Worm (Caenorhabditis elegans) whole organism, mixed stage, embryonic: ENCODE results near the gene cyp-13A11.
A peak's percentile ranks its signal among the peaks of the same experiment; 100 is the strongest.

ENCODE experiments used
- bed-3 ChIP-seq: fragments of 200-800 bp; sonication (Bioruptor generic); optimal IDR thresholded peaks from 3 replicates; lab custom pipeline; 2018; ENCODE audit warnings: mild to moderate bottlenecking, missing genetic modification characterization, moderate library complexity, missing compliant biosample characterization
- ceh-43 ChIP-seq: fragments of 200-800 bp; sonication (Bioruptor generic); optimal IDR thresholded peaks from 2 replicates; lab custom pipeline; 2018; ENCODE audit warnings: mild to moderate bottlenecking, missing genetic modification characterization, moderate library complexity, missing compliant biosample characterization
- elt-3 ChIP-seq: fragments of 150-350 bp; optimal IDR thresholded peaks from 2 replicates; lab custom pipeline; 2014; ENCODE audit warnings: missing biosample characterization, missing genetic modification characterization
- ham-2 ChIP-seq: fragments of 200-800 bp; sonication (Bioruptor generic); optimal IDR thresholded peaks from 2 replicates; lab custom pipeline; 2018; ENCODE audit warnings: mild to moderate bottlenecking, missing genetic modification characterization, missing compliant biosample characterization
- lsy-2 ChIP-seq: fragments of 150-350 bp; optimal IDR thresholded peaks from 2 replicates; lab custom pipeline; 2014; ENCODE audit warnings: missing biosample characterization, missing genetic modification characterization
- mab-5 ChIP-seq: fragments of 150-350 bp; optimal IDR thresholded peaks from 2 replicates; lab custom pipeline; 2014; ENCODE audit warnings: missing biosample characterization, missing genetic modification characterization
- mls-2 ChIP-seq: sonication (generic microtip); optimal IDR thresholded peaks from 2 replicates; lab custom pipeline; 2016; ENCODE audit warnings: mild to moderate bottlenecking, missing genetic modification characterization, moderate library complexity, missing compliant biosample characterization
- nhr-28 ChIP-seq: fragments of 150-350 bp; optimal IDR thresholded peaks from 2 replicates; lab custom pipeline; 2014; ENCODE audit warnings: missing biosample characterization, missing genetic modification characterization
- nhr-76 ChIP-seq: sonication (generic microtip); optimal IDR thresholded peaks from 2 replicates; lab custom pipeline; 2017; ENCODE audit warnings: missing biosample characterization, missing genetic modification characterization
- sem-2 ChIP-seq: fragments of 200-800 bp; sonication (Bioruptor generic); optimal IDR thresholded peaks from 2 replicates; lab custom pipeline; 2018; ENCODE audit warnings: mild to moderate bottlenecking, missing genetic modification characterization, missing compliant biosample characterization
- snpc-4 ChIP-seq: fragments of 150-350 bp; optimal IDR thresholded peaks from 2 replicates; lab custom pipeline; 2014; ENCODE audit warnings: missing biosample characterization, missing genetic modification characterization
- unc-39 ChIP-seq: fragments of 150-350 bp; optimal IDR thresholded peaks from 2 replicates; lab custom pipeline; 2014; ENCODE audit warnings: missing biosample characterization, missing genetic modification characterization
- unc-62 ChIP-seq: fragments of 150-350 bp; optimal IDR thresholded peaks from 2 replicates; lab custom pipeline; 2014; ENCODE audit warnings: missing biosample characterization, missing genetic modification reagents, missing genetic modification characterization
- ztf-11 ChIP-seq: fragments of 150-350 bp; optimal IDR thresholded peaks from 2 replicates; lab custom pipeline; 2014; ENCODE audit warnings: missing biosample characterization, missing genetic modification characterization

DNA sequence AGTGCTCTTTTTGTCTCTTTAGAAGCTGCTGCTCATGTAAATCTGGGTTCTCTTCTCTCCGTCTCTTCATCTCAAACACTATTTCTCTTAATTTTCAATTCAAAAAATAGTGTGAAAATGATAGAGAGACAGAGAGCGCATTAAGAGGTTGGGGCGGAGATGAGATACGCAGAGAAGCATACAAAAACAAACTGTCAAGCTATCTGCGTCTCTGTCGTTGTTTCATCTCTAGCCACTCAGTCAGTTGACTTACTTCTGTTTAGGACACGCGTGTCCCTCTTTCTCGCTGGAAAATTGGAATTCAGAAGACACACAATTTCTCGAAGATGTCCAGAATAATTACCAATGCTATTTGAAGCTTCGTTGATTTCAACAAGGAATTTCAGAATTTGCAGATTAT is 40.3 kb downstream of the cyp-13A11 start:
- peak; percentile 80 for TF ChIP-seq lsy-2 (tag; lab: Kevin White, UChicago)
- no peak for TF ChIP-seq bed-3 (GFP tag; lab: Kevin White, UChicago)
- TF ChIP-seq snpc-4 (tag; lab: Kevin White, UChicago), result no peak
- TF ChIP-seq elt-3 (tag; lab: Kevin White, UChicago), result no peak
- no peak for TF ChIP-seq unc-39 (tag; lab: Kevin White, UChicago)
- peak; percentile 21 for TF ChIP-seq ztf-11 (tag; lab: Kevin White, UChicago)
- TF ChIP-seq sem-2 (GFP tag; lab: Kevin White, UChicago), result no peak
- no peak for TF ChIP-seq nhr-76 (tag; lab: Kevin White, UChicago)
- TF ChIP-seq ham-2 (GFP tag; lab: Kevin White, UChicago), result no peak
- peak; percentile 43 for TF ChIP-seq mls-2
- TF ChIP-seq nhr-28, result no peak
- peak; percentile 74 for TF ChIP-seq unc-62 (GFP tag; lab: Kevin White, UChicago)
- TF ChIP-seq mab-5 (tag; lab: Kevin White, UChicago), result peak; percentile 84
- TF ChIP-seq ceh-43, result peak; percentile 5
